Fruit fly (Drosophila melanogaster): ENCODE measurements around the gene CCT4.

The CCT4 gene

DNA sequence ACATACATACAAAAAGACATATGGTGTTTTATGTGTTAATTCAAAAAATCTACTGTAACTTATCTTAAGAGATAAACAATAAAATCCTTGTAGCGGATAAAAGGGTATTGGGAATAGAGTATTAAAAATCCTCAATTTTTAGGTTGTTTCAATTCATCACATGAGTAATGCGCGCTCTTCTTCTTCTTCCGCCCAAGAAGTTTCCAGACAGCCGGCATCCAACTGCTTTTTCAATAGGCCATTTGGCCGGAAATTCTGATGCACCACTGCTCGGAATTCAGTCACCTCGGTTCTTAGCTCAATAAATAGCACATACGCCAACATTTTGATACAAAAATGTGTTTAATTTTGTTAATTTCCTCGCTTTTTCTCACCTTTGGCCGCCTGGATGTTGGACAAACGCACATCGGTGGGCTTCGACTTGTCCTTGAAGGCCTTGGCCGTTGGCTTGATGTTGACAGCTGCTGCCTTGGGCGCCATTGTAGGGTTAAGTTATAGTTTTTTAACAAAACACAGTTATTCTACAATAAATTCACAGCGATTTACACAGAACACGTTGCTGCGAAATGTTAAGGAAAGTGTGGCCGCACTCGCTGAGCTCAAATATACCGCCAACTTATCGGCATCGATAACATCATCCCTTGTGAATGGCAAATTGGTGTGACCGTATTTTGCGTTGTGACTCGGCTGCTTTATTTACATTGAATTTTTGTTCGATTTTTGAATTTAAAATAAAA is at the start of gene CCT4, which contains the start of gene CG6153:
Gene CCT4, minus strand, starts transcription at position 592 of the 737 bp plus-strand sequence.
Gene CG6153, plus strand, starts transcription at position 651 of the 737 bp plus-strand sequence.
- TF ChIP-seq cnc (optimal IDR thresholded peaks at IDR 0.05) (peak in 1 of 2 experiments; percentile 58), kay (GFP tag; ENCODE audit: borderline replicate concordance) (no peak), CG11617 (GFP tag; optimal IDR thresholded peaks at IDR 0.05) (no peak), CG14711 (tag; optimal IDR thresholded peaks at IDR 0.05) (no peak), bab1 (GFP tag; optimal IDR thresholded peaks at IDR 0.05) (no peak), Mnt (GFP tag; optimal IDR thresholded peaks at IDR 0.05) (peak; percentile 75), CG5204 (GFP tag; optimal IDR thresholded peaks at IDR 0.05) (no peak), Clk (GFP tag; optimal IDR thresholded peaks at IDR 0.05) (no peak), CG7101 (tag; optimal IDR thresholded peaks at IDR 0.05) (no peak)

DNA sequence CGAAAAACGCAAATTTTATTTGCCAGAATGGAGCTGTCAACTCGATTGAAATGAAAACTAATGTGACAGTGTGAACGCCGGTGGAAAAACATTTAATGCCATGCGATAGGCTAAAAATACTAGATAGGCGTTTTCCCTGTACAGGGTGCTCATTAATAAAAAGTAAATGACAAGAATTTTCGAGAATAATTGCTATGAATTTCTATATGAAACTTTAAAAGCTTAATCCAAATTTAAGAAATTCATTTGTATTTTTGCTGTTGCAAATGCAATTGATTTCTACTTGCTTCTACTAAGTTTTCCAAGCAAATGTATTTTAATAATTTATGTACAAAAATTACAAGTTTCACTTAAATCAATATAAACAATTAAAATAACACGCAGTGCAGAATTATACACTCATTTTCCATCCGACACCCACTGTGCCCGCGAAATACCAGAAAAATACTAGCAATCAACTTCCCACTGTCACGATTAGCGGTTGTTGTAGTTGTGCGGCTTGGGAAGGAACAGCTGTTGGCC is 29.1 kb upstream of the CCT4 start, which contains the start of gene Pih1D1:
Gene Pih1D1, minus strand, starts transcription at position 50 of the 522 bp plus-strand sequence.
- TF ChIP-seq CG5204 (GFP tag; optimal IDR thresholded peaks at IDR 0.05) (peak; percentile 94), ovo (GFP tag; optimal IDR thresholded peaks at IDR 0.05) (peak; percentile 84), cnc (optimal IDR thresholded peaks at IDR 0.05) (no peak), toe (GFP tag; optimal IDR thresholded peaks at IDR 0.05) (peak; percentile 96), CG7045 (GFP tag; optimal IDR thresholded peaks at IDR 0.05) (peak; percentile 97), CG14711 (tag; optimal IDR thresholded peaks at IDR 0.05) (peak; percentile 85), CG7101 (tag; optimal IDR thresholded peaks at IDR 0.05) (peak; percentile 91), CG33017 (tag; optimal IDR thresholded peaks at IDR 0.05) (peak; percentile 90), Hr96 (GFP tag; optimal IDR thresholded peaks at IDR 0.05) (peak; percentile 91), CG12768 (GFP tag; optimal IDR thresholded peaks at IDR 0.05) (peak; percentile 95), bab1 (GFP tag; optimal IDR thresholded peaks at IDR 0.05) (peak; percentile 94), CG11617 (GFP tag; optimal IDR thresholded peaks at IDR 0.05) (peak; percentile 92), Mnt (GFP tag; optimal IDR thresholded peaks at IDR 0.05) (peak; percentile 55), Crg-1 (GFP tag; optimal IDR thresholded peaks at IDR 0.05) (peak; percentile 82), pad (GFP tag; optimal IDR thresholded peaks at IDR 0.05) (peak; percentile 87), cic (GFP tag; optimal IDR thresholded peaks at IDR 0.05) (no peak), CG1620 (GFP tag; optimal IDR thresholded peaks at IDR 0.05) (peak; percentile 92), kay (GFP tag; ENCODE audit: borderline replicate concordance) (no peak), tj (GFP tag; optimal IDR thresholded peaks at IDR 0.05) (peak; percentile 73), Clk (GFP tag; optimal IDR thresholded peaks at IDR 0.05) (peak; percentile 94)

DNA sequence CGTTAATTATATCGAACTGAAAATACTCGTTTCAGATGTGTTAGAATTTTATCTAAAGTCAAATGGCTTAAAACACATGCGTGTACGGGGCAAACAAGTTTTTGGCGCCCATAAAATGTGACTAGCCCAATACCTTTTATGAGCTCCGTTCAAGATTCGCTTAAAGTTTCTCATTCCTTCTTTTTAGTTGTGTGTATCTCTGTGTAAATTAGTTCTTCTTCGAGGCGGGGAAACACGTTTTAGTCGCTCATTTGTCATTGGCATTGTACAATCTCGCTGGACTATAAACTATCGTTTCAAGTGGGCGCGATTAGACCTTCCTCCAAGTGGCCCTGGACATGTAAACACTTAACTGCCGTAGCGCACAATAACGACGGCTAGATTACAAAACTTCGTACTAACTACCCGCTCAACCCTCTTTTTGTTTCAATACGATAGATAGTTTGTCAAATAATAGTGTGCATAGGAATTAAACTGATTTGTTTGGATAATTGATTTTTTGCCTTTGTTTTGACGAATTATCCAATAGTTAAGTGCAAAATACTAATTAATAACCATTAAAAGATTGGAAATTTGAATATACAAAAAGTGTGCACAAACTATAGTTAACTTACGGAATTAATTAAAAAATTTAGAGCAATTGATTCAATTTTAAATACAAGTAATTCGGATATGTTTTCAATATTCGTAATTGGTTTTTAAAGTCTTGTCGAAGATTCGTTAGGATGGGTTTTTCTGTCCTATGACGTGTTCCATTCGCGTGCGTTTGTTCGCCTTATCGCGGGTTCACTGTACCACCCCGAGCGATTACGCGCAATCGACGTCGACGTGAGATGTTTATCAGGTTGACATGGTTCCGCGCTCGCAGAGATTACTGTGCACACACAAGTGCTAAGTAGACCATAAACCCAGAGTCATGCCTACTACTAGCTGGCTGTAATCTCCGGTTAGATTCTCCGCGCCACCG is 28.0 kb upstream of the CCT4 start:
- TF ChIP-seq cnc (optimal IDR thresholded peaks at IDR 0.05) = peak in 1 of 2 experiments; percentile 65
- peak; percentile 57 for TF ChIP-seq CG12768 (GFP tag; optimal IDR thresholded peaks at IDR 0.05)
- TF ChIP-seq CG14711 (tag; optimal IDR thresholded peaks at IDR 0.05) = peak; percentile 8
- peak; percentile 45 for TF ChIP-seq Clk (GFP tag; optimal IDR thresholded peaks at IDR 0.05)
- TF ChIP-seq pad (GFP tag; optimal IDR thresholded peaks at IDR 0.05) = peak; percentile 30
- peak; percentile 37 for TF ChIP-seq CG7101 (tag; optimal IDR thresholded peaks at IDR 0.05)
- no peak for TF ChIP-seq Crg-1 (GFP tag; optimal IDR thresholded peaks at IDR 0.05)
- TF ChIP-seq Hr96 (GFP tag; optimal IDR thresholded peaks at IDR 0.05) = peak; percentile 18
- peak; percentile 1 for TF ChIP-seq tj (GFP tag; optimal IDR thresholded peaks at IDR 0.05)
- TF ChIP-seq CG7045 (GFP tag; optimal IDR thresholded peaks at IDR 0.05) = peak; percentile 51
- no peak for TF ChIP-seq CG1620 (GFP tag; optimal IDR thresholded peaks at IDR 0.05)
- TF ChIP-seq CG33017 (tag; optimal IDR thresholded peaks at IDR 0.05) = peak; percentile 10
- TF ChIP-seq CG11617 (GFP tag; optimal IDR thresholded peaks at IDR 0.05) = peak; percentile 52
- no peak for TF ChIP-seq bab1 (GFP tag; optimal IDR thresholded peaks at IDR 0.05)
- no peak for TF ChIP-seq ovo (GFP tag; optimal IDR thresholded peaks at IDR 0.05)
- TF ChIP-seq CG5204 (GFP tag; optimal IDR thresholded peaks at IDR 0.05) = peak; percentile 31
- no peak for TF ChIP-seq Mnt (GFP tag; optimal IDR thresholded peaks at IDR 0.05)
- peak; percentile 53 for TF ChIP-seq toe (GFP tag; optimal IDR thresholded peaks at IDR 0.05)
- peak; percentile 77 for TF ChIP-seq cic (GFP tag; optimal IDR thresholded peaks at IDR 0.05)
- peak; percentile 81 for TF ChIP-seq kay (GFP tag; ENCODE audit: borderline replicate concordance)

DNA sequence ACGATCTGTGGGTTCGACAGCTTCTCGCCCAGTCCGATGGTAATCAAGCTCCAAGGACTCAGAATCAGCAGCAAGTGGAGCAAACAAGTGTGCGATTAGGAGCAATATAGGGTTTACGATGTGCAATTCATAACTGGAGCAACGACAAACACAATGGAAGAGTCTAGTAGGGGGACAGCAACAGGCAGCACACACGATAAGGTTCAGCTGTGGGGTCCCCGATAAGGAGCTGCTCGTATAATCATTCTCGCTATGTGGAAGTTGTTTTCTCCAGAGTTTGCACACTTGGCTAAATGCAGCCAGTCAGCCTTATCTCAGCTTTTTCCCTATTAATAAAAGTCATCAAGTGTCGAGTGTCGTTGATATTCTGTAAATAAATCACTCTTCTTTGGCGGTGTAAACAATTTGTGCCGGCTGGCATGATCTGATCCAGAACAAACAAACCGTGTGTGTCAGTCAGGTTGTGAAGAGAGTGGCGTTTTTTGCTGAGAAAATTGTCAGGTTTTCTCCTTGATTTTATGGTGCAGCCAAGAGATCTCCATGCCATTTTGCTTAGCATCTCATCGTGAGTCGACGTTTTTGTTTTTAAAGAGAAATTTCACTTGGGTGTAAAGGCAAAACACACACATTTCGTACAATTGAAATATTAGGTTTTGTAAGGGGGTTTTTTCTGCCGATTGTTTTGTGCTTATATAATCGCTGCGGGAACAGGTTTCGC is 27.1 kb upstream of the CCT4 start:
- TF ChIP-seq kay (GFP tag; ENCODE audit: borderline replicate concordance) (peak; percentile 65), CG1620 (GFP tag; optimal IDR thresholded peaks at IDR 0.05) (no peak), Crg-1 (GFP tag; optimal IDR thresholded peaks at IDR 0.05) (no peak), Mnt (GFP tag; optimal IDR thresholded peaks at IDR 0.05) (peak; percentile 19), CG12768 (GFP tag; optimal IDR thresholded peaks at IDR 0.05) (peak; percentile 60), Clk (GFP tag; optimal IDR thresholded peaks at IDR 0.05) (no peak), ovo (GFP tag; optimal IDR thresholded peaks at IDR 0.05) (peak; percentile 18), CG7045 (GFP tag; optimal IDR thresholded peaks at IDR 0.05) (no peak), CG33017 (tag; optimal IDR thresholded peaks at IDR 0.05) (peak; percentile 21), CG11617 (GFP tag; optimal IDR thresholded peaks at IDR 0.05) (no peak), cnc (optimal IDR thresholded peaks at IDR 0.05) (peak in 1 of 2 experiments; percentile 60), toe (GFP tag; optimal IDR thresholded peaks at IDR 0.05) (peak; percentile 1), CG7101 (tag; optimal IDR thresholded peaks at IDR 0.05) (no peak), pad (GFP tag; optimal IDR thresholded peaks at IDR 0.05) (peak; percentile 0), cic (GFP tag; optimal IDR thresholded peaks at IDR 0.05) (peak; percentile 91), Hr96 (GFP tag; optimal IDR thresholded peaks at IDR 0.05) (no peak), CG14711 (tag; optimal IDR thresholded peaks at IDR 0.05) (peak; percentile 17), CG5204 (GFP tag; optimal IDR thresholded peaks at IDR 0.05) (no peak), bab1 (GFP tag; optimal IDR thresholded peaks at IDR 0.05) (no peak), tj (GFP tag; optimal IDR thresholded peaks at IDR 0.05) (peak; percentile 59)

Data from whole organism, adult.